Worm (Caenorhabditis elegans) whole organism, L4/young adult: ENCODE measurements around the gene K10C2.12.

Experiments used
- W03F9.2 ChIP-seq: fragments of 150-350 bp; optimal IDR thresholded peaks from 2 replicates; lab custom pipeline; 2014; ENCODE audit warnings: missing biosample characterization, missing genetic modification characterization
- him-1 ChIP-seq: sonication (generic microtip); optimal IDR thresholded peaks from 2 replicates; lab custom pipeline; 2016; ENCODE audit warnings: missing genotype, missing genetic modification reagents, missing genetic modification characterization, missing compliant biosample characterization

- TF ChIP-seq him-1 (no peak), W03F9.2 (tag; lab: Kevin White, UChicago) (no peak)
Measured at ce11 chrX:6391491-6391890, 29.1 kb downstream of the K10C2.12 start, which contains the start of gene igcm-2.
